Worm (Caenorhabditis elegans): ENCODE data around the gene mrps-11.

ce11 chrV:12478111-12478510, 16.3 kb downstream of the mrps-11 start, which contains the start of gene atn-1:
- TF ChIP-seq elt-3 (tag; optimal IDR thresholded peaks at IDR 0.05) (no peak), snpc-4 (tag; optimal IDR thresholded peaks at IDR 0.05) (no peak), ceh-63 (GFP tag; optimal IDR thresholded peaks at IDR 0.05) (no peak), ama-1 (optimal IDR thresholded peaks at IDR 0.05) (no peak), mdl-1 (tag; optimal IDR thresholded peaks at IDR 0.05) (no peak), nhr-12 (tag; optimal IDR thresholded peaks at IDR 0.05) (no peak), nhr-76 (tag; optimal IDR thresholded peaks at IDR 0.05) (no peak), ceh-90 (tag; optimal IDR thresholded peaks at IDR 0.05) (no peak), zag-1 (tag; optimal IDR thresholded peaks at IDR 0.05) (no peak), aha-1 (tag; optimal IDR thresholded peaks at IDR 0.05) (no peak), grh-1 (GFP tag; IDR thresholded peaks at IDR 0.05) (no peak), sptf-1 (tag; optimal IDR thresholded peaks at IDR 0.05) (no peak), nhr-11 (tag; optimal IDR thresholded peaks at IDR 0.05) (no peak)

Measured in whole organism, L1 larva.